Worm (Caenorhabditis elegans) whole organism, mixed stage, embryonic: Measurements from ENCODE around the gene grd-10.

Experiments
- ceh-43 ChIP-seq: fragments of 200-800 bp; sonication (Bioruptor generic); optimal IDR thresholded peaks from 2 replicates; lab custom pipeline; 2018; ENCODE audit warnings: mild to moderate bottlenecking, missing genetic modification characterization, moderate library complexity, missing compliant biosample characterization
- elt-3 ChIP-seq: fragments of 150-350 bp; optimal IDR thresholded peaks from 2 replicates; lab custom pipeline; 2014; ENCODE audit warnings: missing biosample characterization, missing genetic modification characterization
- nhr-12 ChIP-seq: fragments of 150-350 bp; optimal IDR thresholded peaks from 2 replicates; lab custom pipeline; 2014; ENCODE audit warnings: missing biosample characterization, missing genetic modification characterization
- nhr-2 ChIP-seq: fragments of 150-350 bp; optimal IDR thresholded peaks from 2 replicates; lab custom pipeline; 2014; ENCODE audit warnings: missing biosample characterization, missing genetic modification characterization
- nhr-237 ChIP-seq: fragments of 150-350 bp; optimal IDR thresholded peaks from 2 replicates; lab custom pipeline; 2014; ENCODE audit warnings: missing biosample characterization, missing genetic modification characterization
- snpc-4 ChIP-seq: fragments of 150-350 bp; optimal IDR thresholded peaks from 2 replicates; lab custom pipeline; 2014; ENCODE audit warnings: missing biosample characterization, missing genetic modification characterization
- unc-39 ChIP-seq: fragments of 150-350 bp; optimal IDR thresholded peaks from 2 replicates; lab custom pipeline; 2014; ENCODE audit warnings: missing biosample characterization, missing genetic modification characterization
- unc-62 ChIP-seq: fragments of 150-350 bp; optimal IDR thresholded peaks from 2 replicates; lab custom pipeline; 2014; ENCODE audit warnings: missing biosample characterization, missing genetic modification reagents, missing genetic modification characterization
- ztf-11 ChIP-seq: fragments of 150-350 bp; optimal IDR thresholded peaks from 2 replicates; lab custom pipeline; 2014; ENCODE audit warnings: missing biosample characterization, missing genetic modification characterization

DNA sequence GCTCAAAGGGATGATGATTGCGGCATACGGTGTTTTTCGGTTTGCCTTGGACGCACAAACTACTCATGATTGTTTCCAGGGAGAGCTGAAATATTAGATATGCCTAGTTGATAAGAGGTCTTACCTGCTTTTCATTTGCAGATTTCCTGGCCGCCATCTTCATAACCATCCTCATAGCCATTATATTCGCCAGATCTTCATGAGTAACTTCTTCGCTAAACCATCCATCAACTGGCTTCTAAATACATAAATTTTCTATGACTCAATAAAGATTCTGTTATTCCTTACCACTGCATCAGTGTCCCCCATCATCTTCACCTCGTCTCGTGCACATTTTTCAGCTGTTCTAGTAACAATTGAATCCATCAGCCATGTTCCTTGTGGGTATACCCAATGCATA is 1.7 kb downstream of the grd-10 start:
- TF ChIP-seq unc-62 (GFP tag; lab: Kevin White, UChicago) (no peak), ztf-11 (tag; lab: Kevin White, UChicago) (no peak), nhr-237 (tag; lab: Kevin White, UChicago) (no peak), elt-3 (tag; lab: Kevin White, UChicago) (no peak), unc-39 (no peak), nhr-12 (tag; lab: Kevin White, UChicago) (no peak), snpc-4 (tag; lab: Kevin White, UChicago) (no peak), nhr-2 (tag; lab: Kevin White, UChicago) (no peak), ceh-43 (GFP tag; lab: Kevin White, UChicago) (no peak)
